Worm (Caenorhabditis elegans): ENCODE measurements around the gene chk-2.
A peak's percentile ranks its signal among the peaks of the same experiment; 100 is the strongest.

The chk-2 gene

ce11 chrV:19899167-19899566 is 16.7 kb downstream of the chk-2 start, which contains the start of gene Y116F11B.14:
Y116F11B.14 (plus strand) TSS chrV:19899467.
- TF ChIP-seq hmg-20 (GFP tag; IDR thresholded peaks at IDR 0.05) (no peak), sdz-38 (tag; optimal IDR thresholded peaks at IDR 0.05) (no peak), aptf-2 (GFP tag; conservative IDR thresholded peaks at IDR 0.05) (no peak), Y53F4B.3 (GFP tag; IDR thresholded peaks at IDR 0.05) (no peak), attf-3 (GFP tag; conservative IDR thresholded peaks at IDR 0.05) (no peak), nfya-2 (GFP tag; IDR thresholded peaks at IDR 0.05) (no peak), ztf-6 (GFP tag; IDR thresholded peaks at IDR 0.05) (no peak), snpc-1.1 (tag; optimal IDR thresholded peaks at IDR 0.05; ENCODE audit: insufficient read depth) (no peak), xnd-1 (tag; optimal IDR thresholded peaks at IDR 0.05) (no peak), F55B11.4 (tag; optimal IDR thresholded peaks at IDR 0.05; ENCODE audit: borderline replicate concordance, insufficient read depth) (no peak), nfya-1 (tag; optimal IDR thresholded peaks at IDR 0.05; ENCODE audit: borderline replicate concordance, insufficient read depth) (no peak), Y95B8A.8 (GFP tag; IDR thresholded peaks at IDR 0.05) (no peak), ceh-58 (GFP tag; IDR thresholded peaks at IDR 0.05) (no peak)

DNA sequence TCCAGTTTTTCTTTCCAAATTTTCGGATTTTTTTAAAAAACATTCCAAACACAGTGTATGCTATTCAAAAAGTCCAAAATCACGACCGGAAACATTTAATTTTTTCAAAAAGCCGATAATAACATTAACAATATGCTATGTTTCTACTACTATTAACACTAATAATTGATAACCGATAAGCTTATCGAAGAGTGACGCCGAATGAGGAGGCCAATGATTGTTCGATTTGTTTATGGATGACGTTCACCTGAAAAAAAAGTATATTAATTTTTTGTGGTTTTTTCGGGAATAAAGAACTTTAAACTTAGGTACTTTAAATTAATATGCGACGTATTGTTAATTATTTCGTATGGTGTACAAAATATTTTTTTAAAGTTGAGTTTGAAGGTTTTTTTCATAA is 17.8 kb downstream of the chk-2 start:
- TF ChIP-seq nhr-179 (tag; optimal IDR thresholded peaks at IDR 0.05), result no peak
- TF ChIP-seq F22D6.2 (tag; optimal IDR thresholded peaks at IDR 0.05), result no peak
- TF ChIP-seq efl-1 (GFP tag; optimal IDR thresholded peaks at IDR 0.05), result no peak
- TF ChIP-seq aptf-3 (GFP tag; IDR thresholded peaks at IDR 0.05), result no peak
- TF ChIP-seq F10E7.11 (tag; optimal IDR thresholded peaks at IDR 0.05), result no peak
- TF ChIP-seq let-607 (tag; optimal IDR thresholded peaks at IDR 0.05), result no peak
- TF ChIP-seq pha-4 (tag; optimal IDR thresholded peaks at IDR 0.05), result no peak

- TF ChIP-seq hmg-1.2 (GFP tag; IDR thresholded peaks at IDR 0.05), result peak; percentile 59; the same call in 1 of the 2 replicates
- no peak for TF ChIP-seq cebp-1 (GFP tag; IDR thresholded peaks at IDR 0.05)
- peak; percentile 30 for TF ChIP-seq cebp-1 (tag; optimal IDR thresholded peaks at IDR 0.05)
- TF ChIP-seq pbrm-1 (GFP tag; IDR thresholded peaks at IDR 0.05), result no peak
- TF ChIP-seq lin-35 (GFP tag; optimal IDR thresholded peaks at IDR 0.05), result peak in 1 of 3 experiments; percentile 25
- peak; percentile 18 for TF ChIP-seq K12H6.12 (tag; optimal IDR thresholded peaks at IDR 0.05)
- TF ChIP-seq ceh-27 (GFP tag; optimal IDR thresholded peaks at IDR 0.05), result peak; percentile 22
- peak; percentile 29 to 63 for TF ChIP-seq let-607 (tag; optimal IDR thresholded peaks at IDR 0.05)
- no peak for TF ChIP-seq F39B2.1 (GFP tag; IDR thresholded peaks at IDR 0.05)
Observed at ce11 chrV:19897557-19897956, 18.3 kb downstream of the chk-2 start.

DNA sequence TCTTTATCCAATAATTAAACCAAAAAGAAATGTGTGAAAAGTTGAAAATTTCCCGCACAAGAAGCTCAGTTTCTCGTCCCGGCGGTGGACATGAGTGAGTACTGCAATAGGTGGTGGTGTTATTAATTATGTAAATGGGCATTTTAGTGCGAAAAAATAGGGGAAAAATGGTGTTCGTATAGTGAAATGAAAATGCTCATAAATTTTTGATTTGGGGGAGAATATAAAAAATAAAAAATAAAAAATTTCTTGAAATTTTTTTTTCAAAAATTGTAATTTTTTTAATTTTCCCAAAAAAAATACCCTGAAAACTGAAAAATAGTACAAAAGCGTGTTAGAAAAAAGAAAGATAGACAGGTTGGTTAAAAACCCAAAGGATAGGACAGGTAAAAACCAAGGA is 20.6 kb downstream of the chk-2 start, which contains the start of gene gly-4:
gly-4 (minus strand) TSS at position 101 of the 400 bp plus-strand sequence.
- TF ChIP-seq let-607 (tag; optimal IDR thresholded peaks at IDR 0.05), result no peak
- TF ChIP-seq F23B12.7 (tag; optimal IDR thresholded peaks at IDR 0.05; ENCODE audit: insufficient read depth), result no peak
- no peak for TF ChIP-seq somi-1 (GFP tag; optimal IDR thresholded peaks at IDR 0.05)
- no peak for TF ChIP-seq unc-130 (GFP tag; optimal IDR thresholded peaks at IDR 0.05)
- no peak for TF ChIP-seq nhr-179 (tag; optimal IDR thresholded peaks at IDR 0.05)
- no peak for TF ChIP-seq T07F8.4 (tag; optimal IDR thresholded peaks at IDR 0.05)
- TF ChIP-seq ceh-58 (GFP tag; IDR thresholded peaks at IDR 0.05), result no peak
- TF ChIP-seq ama-1 (optimal IDR thresholded peaks at IDR 0.05), result no peak
- TF ChIP-seq ama-1 (GFP tag; optimal IDR thresholded peaks at IDR 0.05), result no peak
- TF ChIP-seq hlh-26 (GFP tag; conservative IDR thresholded peaks at IDR 0.05), result no peak
- TF ChIP-seq B0261.1 (tag; optimal IDR thresholded peaks at IDR 0.05), result no peak
- TF ChIP-seq F33H1.4 (GFP tag; IDR thresholded peaks at IDR 0.05), result no peak
- no peak for TF ChIP-seq ceh-40 (GFP tag; IDR thresholded peaks at IDR 0.05)
- TF ChIP-seq repo-1 (tag; optimal IDR thresholded peaks at IDR 0.05), result no peak
- no peak for TF ChIP-seq unc-62 (GFP tag; optimal IDR thresholded peaks at IDR 0.05)
- no peak for TF ChIP-seq ceh-79 (tag; optimal IDR thresholded peaks at IDR 0.05)
- TF ChIP-seq bed-2 (GFP tag; IDR thresholded peaks at IDR 0.05), result no peak
- no peak for TF ChIP-seq dpl-1 (GFP tag; optimal IDR thresholded peaks at IDR 0.05)
- TF ChIP-seq tbx-9 (tag; optimal IDR thresholded peaks at IDR 0.05; ENCODE audit: borderline replicate concordance), result no peak
- TF ChIP-seq madf-6 (GFP tag; IDR thresholded peaks at IDR 0.05), result no peak

Data from whole organism, young adult.